Fruit fly (Drosophila melanogaster) whole organism, adult: ENCODE data around the gene Xport-B.
A peak's percentile ranks its signal among the peaks of the same experiment; 100 is the strongest.

Experiments
- CG11617 ChIP-seq: fragments of 200-800 bp; sonication (Bioruptor generic); optimal IDR thresholded peaks from 2 replicates; lab custom pipeline; 2017; ENCODE audit warnings: mild to moderate bottlenecking, missing biosample characterization, missing genetic modification reagents, missing genetic modification characterization
- CG12768 ChIP-seq: fragments of 200-800 bp; sonication (Bioruptor generic); optimal IDR thresholded peaks from 2 replicates; lab custom pipeline; 2017; ENCODE audit warnings: missing biosample characterization, missing genetic modification characterization, mild to moderate bottlenecking, moderate library complexity, missing genetic modification reagents
- CG14711 ChIP-seq: fragments of 200-800 bp; sonication (Bioruptor generic); optimal IDR thresholded peaks from 2 replicates; lab custom pipeline; 2018; ENCODE audit warnings: missing biosample characterization, mild to moderate bottlenecking, missing genetic modification characterization, moderate library complexity
- CG1620 ChIP-seq: fragments of 200-800 bp; sonication (Bioruptor generic); optimal IDR thresholded peaks from 2 replicates; lab custom pipeline; 2016; ENCODE audit warnings: missing biosample characterization, missing genetic modification characterization
- CG33017 ChIP-seq: fragments of 200-800 bp; sonication (Bioruptor generic); optimal IDR thresholded peaks from 2 replicates; lab custom pipeline; 2018; ENCODE audit warnings: missing biosample characterization, mild to moderate bottlenecking, missing genetic modification characterization, moderate library complexity
- CG7045 ChIP-seq: fragments of 200-800 bp; sonication (Bioruptor generic); optimal IDR thresholded peaks from 2 replicates; lab custom pipeline; 2017; ENCODE audit warnings: missing biosample characterization, mild to moderate bottlenecking, missing genetic modification characterization
- Crg-1 ChIP-seq: fragments of 200-800 bp; sonication (Bioruptor generic); optimal IDR thresholded peaks from 2 replicates; lab custom pipeline; 2016; ENCODE audit warnings: missing biosample characterization, missing genetic modification characterization
- Hr96 ChIP-seq: fragments of 200-800 bp; sonication (Bioruptor generic); optimal IDR thresholded peaks from 2 replicates; lab custom pipeline; 2016; ENCODE audit warnings: missing biosample characterization, missing genetic modification characterization
- Mnt ChIP-seq: fragments of 200-800 bp; sonication (Bioruptor generic); optimal IDR thresholded peaks from 2 replicates; lab custom pipeline; 2016; ENCODE audit warnings: missing biosample characterization, mild to moderate bottlenecking, missing genetic modification characterization
- bab1 ChIP-seq: fragments of 200-800 bp; sonication (Bioruptor generic); optimal IDR thresholded peaks from 3 replicates; lab custom pipeline; 2019; ENCODE audit warnings: missing biosample characterization, mild to moderate bottlenecking, missing genetic modification characterization, moderate library complexity
- cic ChIP-seq: fragments of 200-800 bp; sonication (Bioruptor generic); optimal IDR thresholded peaks from 2 replicates; lab custom pipeline; 2017; ENCODE audit warnings: missing biosample characterization, mild to moderate bottlenecking, missing genetic modification characterization, moderate library complexity
- cnc ChIP-seq, 2 experiments: fragments of >200 bp; optimal IDR thresholded peaks; 2 replicates each; lab custom pipeline; 2017
- kay ChIP-seq: fragments of 200-800 bp; sonication (Bioruptor generic); peaks from one replicate; lab custom pipeline; 2016; ENCODE audit warnings: missing biosample characterization, missing genetic modification characterization, borderline replicate concordance

The Xport-B gene

dm6 chr3R:19873102-19873737 lies 42.0 kb downstream of the Xport-B start:
- TF ChIP-seq CG14711 (tag; lab: Kevin White, UChicago): no peak
- no peak for TF ChIP-seq bab1 (GFP tag; lab: Kevin White, UChicago)
- no peak for TF ChIP-seq cnc (optimal IDR thresholded peaks at IDR 0.05; lab: Kevin White, UChicago)
- no peak for TF ChIP-seq CG33017 (tag; lab: Kevin White, UChicago)
- TF ChIP-seq CG7045: no peak
- TF ChIP-seq CG1620 (GFP tag; lab: Kevin White, UChicago): no peak
- TF ChIP-seq CG12768 (GFP tag; lab: Kevin White, UChicago): no peak
- no peak for TF ChIP-seq Hr96 (GFP tag; lab: Kevin White, UChicago)
- no peak for TF ChIP-seq kay (GFP tag; lab: Kevin White, UChicago)
- peak; percentile 8 for TF ChIP-seq Crg-1 (GFP tag; lab: Kevin White, UChicago)
- TF ChIP-seq Mnt (GFP tag; lab: Kevin White, UChicago): peak; percentile 2
- TF ChIP-seq CG11617 (GFP tag; lab: Kevin White, UChicago): no peak
- TF ChIP-seq cic: peak; percentile 90
